Worm (Caenorhabditis elegans) whole organism, early embryonic: ENCODE measurements around the gene F14D7.14.
"Not testable (repeated sequence)": the region's sequence is repeated elsewhere in the genome, so short reads cannot be mapped to it uniquely, and the experiment has no call there.

ENCODE experiments used
- B0310.2 ChIP-seq: sonication (generic microtip); optimal IDR thresholded peaks from 2 replicates; lab custom pipeline; 2016; ENCODE audit warnings: mild to moderate bottlenecking, missing genetic modification characterization, missing compliant biosample characterization
- F13C5.2 ChIP-seq: sonication (generic microtip); optimal IDR thresholded peaks from 2 replicates; lab custom pipeline; 2017; ENCODE audit warnings: mild to moderate bottlenecking, missing genetic modification characterization, inconsistent platforms, missing compliant biosample characterization
- aly-1 ChIP-seq: sonication (generic microtip); optimal IDR thresholded peaks from 2 replicates; lab custom pipeline; 2016; ENCODE audit warnings: missing genetic modification characterization, missing compliant biosample characterization
- ama-1 ChIP-seq: fragments of 150-350 bp; optimal IDR thresholded peaks from 2 replicates; lab custom pipeline; 2014
- ceh-13 ChIP-seq: fragments of 200-800 bp; sonication (Bioruptor generic); optimal IDR thresholded peaks from 2 replicates; lab custom pipeline; 2018; ENCODE audit warnings: mild to moderate bottlenecking, missing genetic modification characterization, missing compliant biosample characterization
- ceh-36 ChIP-seq: sonication (generic microtip); optimal IDR thresholded peaks from 2 replicates; lab custom pipeline; 2016; ENCODE audit warnings: missing genetic modification characterization, inconsistent platforms, missing compliant biosample characterization
- ets-7 ChIP-seq: sonication (generic microtip); optimal IDR thresholded peaks from 2 replicates; lab custom pipeline; 2016; ENCODE audit warnings: missing genotype, missing genetic modification characterization, missing compliant biosample characterization
- flt-1 ChIP-seq: fragments of 200-800 bp; sonication (Bioruptor generic); IDR thresholded peaks from 2 replicates; pipeline ENCODE4 v1.3.6; 2022; ENCODE audit warnings: missing genetic modification characterization, missing compliant biosample characterization
- hmbx-1 ChIP-seq: sonication (generic microtip); optimal IDR thresholded peaks from 2 replicates; lab custom pipeline; 2016; ENCODE audit warnings: mild to moderate bottlenecking, missing genetic modification characterization, missing compliant biosample characterization
- hmg-4 ChIP-seq: fragments of 200-800 bp; sonication (Bioruptor generic); optimal IDR thresholded peaks from 2 replicates; lab custom pipeline; 2018; ENCODE audit warnings: mild to moderate bottlenecking, missing genetic modification characterization, missing compliant biosample characterization
- hnd-1 ChIP-seq: sonication (generic microtip); optimal IDR thresholded peaks from 2 replicates; lab custom pipeline; 2016; ENCODE audit warnings: missing genetic modification characterization, missing compliant biosample characterization
- pes-1 ChIP-seq: fragments of 200-800 bp; sonication (Bioruptor generic); IDR thresholded peaks from 2 replicates; pipeline ENCODE4 v1.3.6; 2022; ENCODE audit warnings: missing genetic modification reagents, missing genetic modification characterization, missing compliant biosample characterization
- scrt-1 ChIP-seq: fragments of 200-800 bp; sonication (Bioruptor generic); IDR thresholded peaks from 2 replicates; pipeline ENCODE4 v1.3.6; 2022; ENCODE audit warnings: missing genetic modification characterization, missing compliant biosample characterization
- sea-1 ChIP-seq: fragments of 200-800 bp; sonication (Bioruptor generic); conservative IDR thresholded peaks from 2 replicates; pipeline ENCODE4 v1.3.6; 2022; ENCODE audit warnings: missing genetic modification characterization, missing compliant biosample characterization
- tbx-11 ChIP-seq: fragments of 200-800 bp; sonication (Bioruptor generic); IDR thresholded peaks from 2 replicates; pipeline ENCODE4 v1.3.6; 2022; ENCODE audit warnings: missing genetic modification characterization, missing compliant biosample characterization
- tbx-37 ChIP-seq: fragments of 200-800 bp; sonication (Bioruptor generic); conservative IDR thresholded peaks from 2 replicates; pipeline ENCODE4 v1.3.6; 2022; ENCODE audit warnings: missing genetic modification reagents, missing genetic modification characterization, missing compliant biosample characterization
- tra-4 ChIP-seq: sonication (generic microtip); optimal IDR thresholded peaks from 2 replicates; lab custom pipeline; 2017; ENCODE audit warnings: missing genetic modification characterization, missing compliant biosample characterization

The F14D7.14 gene

ce11 chrV:14294396-14294795, 15.3 kb upstream of the F14D7.14 start, which contains the start of gene F14D7.9:
F14D7.9 (plus strand) TSS chrV:14294696.
- TF ChIP-seq tbx-37 (GFP tag; lab: Robert Waterston, UW) (no peak), aly-1 (tag; lab: Kevin White, UChicago) (no peak), hnd-1 (tag; lab: Kevin White, UChicago) (no peak), tbx-11 (GFP tag; lab: Robert Waterston, UW) (no peak), ama-1 (lab: Kevin White, UChicago) (no peak), flt-1 (no peak), ets-7 (tag; lab: Kevin White, UChicago) (no peak)

- TF ChIP-seq hmbx-1 (tag; lab: Kevin White, UChicago) (no peak), ceh-36 (tag; lab: Kevin White, UChicago) (no peak), F13C5.2 (tag; lab: Kevin White, UChicago) (no peak), aly-1 (tag; lab: Kevin White, UChicago) (no peak), sea-1 (GFP tag; lab: Robert Waterston, UW) (no peak), ceh-13 (GFP tag; lab: Kevin White, UChicago) (no peak), pes-1 (GFP tag; lab: Robert Waterston, UW) (no peak), flt-1 (no peak), scrt-1 (GFP tag; lab: Robert Waterston, UW) (no peak), hmg-4 (no peak), ama-1 (lab: Kevin White, UChicago) (no peak), B0310.2 (no peak), tbx-11 (GFP tag; lab: Robert Waterston, UW) (no peak), ets-7 (tag; lab: Kevin White, UChicago) (no peak), tbx-37 (GFP tag; lab: Robert Waterston, UW) (no peak), hnd-1 (tag; lab: Kevin White, UChicago) (no peak), tra-4 (tag; lab: Kevin White, UChicago) (no peak)
These were observed 13.2 kb upstream of the F14D7.14 start, which contains the start of gene F14D7.3 for ce11 chrV:14296499-14296898. F14D7.3 (plus strand) TSS chrV:14296799.

ce11 chrV:14299569-14300064, 10.1 kb upstream of the F14D7.14 start, which contains the start of the genes spig-3 and F14D7.12:
spig-3 (minus strand) TSS chrV:14299669.
F14D7.12 (plus strand) TSS chrV:14300014.
- TF ChIP-seq B0310.2 (no peak), hmg-4 (no peak), pes-1 (GFP tag; lab: Robert Waterston, UW) (no peak), aly-1 (tag; lab: Kevin White, UChicago) (no peak), tbx-11 (GFP tag; lab: Robert Waterston, UW) (no peak), ama-1 (lab: Kevin White, UChicago) (no peak), flt-1 (no peak), F13C5.2 (tag; lab: Kevin White, UChicago) (no peak), tbx-37 (GFP tag; lab: Robert Waterston, UW) (no peak), ceh-36 (tag; lab: Kevin White, UChicago) (no peak), scrt-1 (GFP tag; lab: Robert Waterston, UW) (no peak), tra-4 (tag; lab: Kevin White, UChicago) (no peak), hnd-1 (tag; lab: Kevin White, UChicago) (no peak)

- no peak for TF ChIP-seq hmg-4
- no peak for TF ChIP-seq ceh-13 (GFP tag; lab: Kevin White, UChicago)
- TF ChIP-seq flt-1: no peak
- TF ChIP-seq sea-1 (GFP tag; lab: Robert Waterston, UW): no peak
- no peak for TF ChIP-seq B0310.2
- no peak for TF ChIP-seq scrt-1 (GFP tag; lab: Robert Waterston, UW)
- TF ChIP-seq ceh-36 (tag; lab: Kevin White, UChicago): no peak
- no peak for TF ChIP-seq hnd-1 (tag; lab: Kevin White, UChicago)
- TF ChIP-seq F13C5.2 (tag; lab: Kevin White, UChicago): no peak
- no peak for TF ChIP-seq pes-1 (GFP tag; lab: Robert Waterston, UW)
- TF ChIP-seq ama-1 (lab: Kevin White, UChicago): no peak
- TF ChIP-seq tbx-11 (GFP tag; lab: Robert Waterston, UW): no peak
- no peak for TF ChIP-seq ets-7 (tag; lab: Kevin White, UChicago)
These were observed 8.7 kb upstream of the F14D7.14 start, which contains the start of gene F14D7.6 for ce11 chrV:14301076-14301475. F14D7.6 (plus strand) TSS chrV:14301413.

ce11 chrV:14306771-14307170, 3.0 kb upstream of the F14D7.14 start, which contains the start of gene spig-4:
spig-4 (minus strand) TSS chrV:14306871.
- TF ChIP-seq scrt-1, pes-1, tbx-11 (GFP tag; lab: Robert Waterston, UW): not testable (repeated sequence)

ce11 chrV:14308164-14308563, 1.6 kb upstream of the F14D7.14 start, which contains the start of gene spig-5:
spig-5 (plus strand) TSS chrV:14308464.
- not testable (repeated sequence) for TF ChIP-seq ets-7 (tag; lab: Kevin White, UChicago); hmbx-1 (tag; lab: Kevin White, UChicago); B0310.2

- TF ChIP-seq aly-1 (tag; lab: Kevin White, UChicago) (no peak), F13C5.2 (tag; lab: Kevin White, UChicago) (no peak), pes-1 (GFP tag; lab: Robert Waterston, UW) (no peak), hmg-4 (no peak), ceh-13 (GFP tag; lab: Kevin White, UChicago) (no peak), ceh-36 (tag; lab: Kevin White, UChicago) (no peak), hnd-1 (tag; lab: Kevin White, UChicago) (no peak), tbx-37 (GFP tag; lab: Robert Waterston, UW) (no peak), tra-4 (tag; lab: Kevin White, UChicago) (no peak), B0310.2 (no peak), tbx-11 (GFP tag; lab: Robert Waterston, UW) (no peak), sea-1 (GFP tag; lab: Robert Waterston, UW) (no peak), ama-1 (lab: Kevin White, UChicago) (no peak), flt-1 (no peak), ets-7 (tag; lab: Kevin White, UChicago) (no peak), hmbx-1 (tag; lab: Kevin White, UChicago) (no peak), scrt-1 (GFP tag; lab: Robert Waterston, UW) (no peak)
These were observed 1.4 kb downstream of the F14D7.14 start, which contains the start of gene ddn-3 for ce11 chrV:14311115-14311514. ddn-3 (minus strand) TSS chrV:14311215.
